Worm (Caenorhabditis elegans) whole organism, late embryonic: ENCODE data around the gene C46F9.6.

ENCODE experiments used
- lin-11 ChIP-seq: fragments of 200-800 bp; sonication (Bioruptor generic); optimal IDR thresholded peaks from 2 replicates; lab custom pipeline; 2018; ENCODE audit warnings: mild to moderate bottlenecking, missing genetic modification characterization, missing compliant biosample characterization
- nfya-1 ChIP-seq: sonication (generic microtip); optimal IDR thresholded peaks from 2 replicates; lab custom pipeline; 2017; ENCODE audit warnings: missing genetic modification characterization, mild to moderate bottlenecking, missing compliant biosample characterization, antibody characterized with exemption, moderate library complexity
- nhr-11 ChIP-seq: fragments of 150-350 bp; optimal IDR thresholded peaks from 2 replicates; lab custom pipeline; 2014; ENCODE audit warnings: missing biosample characterization, missing genetic modification characterization
- pha-4 ChIP-seq: fragments of 150-350 bp; optimal IDR thresholded peaks from 2 replicates; lab custom pipeline; 2018; ENCODE audit warnings: missing biosample characterization, missing genetic modification reagents, missing genetic modification characterization
- ref-2 ChIP-seq: sonication (generic microtip); optimal IDR thresholded peaks from 2 replicates; lab custom pipeline; 2016; ENCODE audit warnings: missing genetic modification characterization, missing compliant biosample characterization
- sdc-2 ChIP-seq: sonication (generic microtip); optimal IDR thresholded peaks from 2 replicates; lab custom pipeline; 2016; ENCODE audit warnings: missing genotype, missing genetic modification characterization, missing compliant biosample characterization
- unc-3 ChIP-seq, 2 experiments: fragments of 200-800 bp in 1 of 2; sonication (Bioruptor generic) in 1 of 2; sonication (generic microtip) in 1 of 2; conservative IDR thresholded peaks in 1 of 2; optimal IDR thresholded peaks in 1 of 2; 2 replicates each; pipeline versions ENCODE4 v1.3.6 to Lab custom; 2016 to 2022; ENCODE audit warnings: missing compliant biosample characterization in 2 of 2, missing genetic modification characterization in 2 of 2, missing genetic modification reagents in 1 of 2
- unc-42 ChIP-seq: sonication (generic microtip); optimal IDR thresholded peaks from 2 replicates; lab custom pipeline; 2016; ENCODE audit warnings: missing genotype, missing genetic modification characterization, missing compliant biosample characterization
- unc-86 ChIP-seq: sonication (generic microtip); optimal IDR thresholded peaks from 2 replicates; lab custom pipeline; 2016; ENCODE audit warnings: missing genetic modification characterization, missing compliant biosample characterization
- ztf-16 ChIP-seq: sonication (generic microtip); optimal IDR thresholded peaks from 2 replicates; lab custom pipeline; 2017; ENCODE audit warnings: missing genetic modification characterization, missing compliant biosample characterization

DNA sequence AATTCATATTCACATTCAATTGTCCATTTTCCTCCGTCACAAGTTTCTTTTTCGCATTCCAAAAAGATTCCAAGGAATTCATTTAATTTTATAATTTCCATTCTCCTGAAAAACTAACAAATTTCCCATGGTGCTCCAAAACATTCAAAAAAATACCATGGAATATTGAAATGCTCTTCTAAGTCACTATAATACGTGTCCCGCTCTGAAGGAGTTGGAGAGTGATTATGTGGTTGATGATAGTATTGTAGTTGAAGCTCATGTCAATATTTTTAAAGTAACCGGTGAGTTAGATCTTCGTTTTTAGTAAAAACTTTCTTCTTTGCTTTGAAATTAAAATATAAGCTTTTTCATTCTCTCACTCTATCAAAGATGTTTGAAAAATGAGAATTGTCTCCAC lies 7.4 kb upstream of the C46F9.6 start, which contains the start of gene math-9:
- TF ChIP-seq ref-2 (tag; lab: Kevin White, UChicago) (no peak), nfya-1 (tag; lab: Kevin White, UChicago) (no peak), pha-4 (tag; lab: Kevin White, UChicago) (no peak), unc-42 (tag; lab: Kevin White, UChicago) (no peak), nhr-11 (tag; lab: Kevin White, UChicago) (no peak), sdc-2 (tag; lab: Kevin White, UChicago) (no peak), lin-11 (tag; lab: Kevin White, UChicago) (no peak), ztf-16 (tag; lab: Kevin White, UChicago) (no peak), unc-86 (tag; lab: Kevin White, UChicago) (no peak), unc-3 (GFP tag; conservative IDR thresholded peaks at IDR 0.05; lab: Robert Waterston, UW) (no peak), unc-3 (tag; optimal IDR thresholded peaks at IDR 0.05; lab: Kevin White, UChicago) (no peak)
